Fruit fly (Drosophila melanogaster): ENCODE measurements around the gene CG15412.

dm6 chr2L:3410260-3410659, 34.7 kb upstream of the CG15412 start, which contains the start of gene CG8840:
- no peak for TF ChIP-seq h (optimal IDR thresholded peaks at IDR 0.05)
- TF ChIP-seq insv (optimal IDR thresholded peaks at IDR 0.05), result no peak
- TF ChIP-seq psq (optimal IDR thresholded peaks at IDR 0.05), result no peak
- no peak for TF ChIP-seq ttk (optimal IDR thresholded peaks at IDR 0.05)
- TF ChIP-seq Sin3A (optimal IDR thresholded peaks at IDR 0.05), result no peak
